Worm (Caenorhabditis elegans) whole organism, L4/young adult: ENCODE results near the gene fbxa-133.

Source experiments
- dao-5 ChIP-seq: sonication (generic microtip); optimal IDR thresholded peaks from 2 replicates; lab custom pipeline; 2016; ENCODE audit warnings: missing genotype, missing genetic modification characterization, moderate library complexity, missing compliant biosample characterization
- him-1 ChIP-seq: sonication (generic microtip); optimal IDR thresholded peaks from 2 replicates; lab custom pipeline; 2016; ENCODE audit warnings: missing genotype, missing genetic modification reagents, missing genetic modification characterization, missing compliant biosample characterization

- TF ChIP-seq him-1 (tag; lab: Kevin White, UChicago) (no peak), dao-5 (no peak)
Observed at ce11 chrV:17558946-17559345, 25.6 kb upstream of the fbxa-133 start, which contains the start of gene fbxa-172.
